Comparison of ENCODE assay signal across 1 fruit fly cellular context in genomic region chr3R:8787538-8788282, dm6.
TF ChIP-seq lines count a peak whose summit lies in the region.

No protein-coding gene starts in this region.

TF ChIP-seq in whole organism, embryonic, 481 proteins besides CTCF, POLR2A, EP300 and RAD21 (continued from another document):
- TF ChIP-seq Sin3A (optimal IDR thresholded peaks at IDR 0.05; lab: Kevin White, UChicago) (no peak), abd-A (tag; optimal IDR thresholded peaks at IDR 0.05; lab: Kevin White, UChicago) (no peak), cg (GFP tag; optimal IDR thresholded peaks at IDR 0.05; lab: Kevin White, UChicago) (no peak), seq (GFP tag; IDR thresholded peaks at IDR 0.05; lab: Robert Waterston, UW) (no peak), Blimp-1 (GFP tag; optimal IDR thresholded peaks at IDR 0.05; lab: Kevin White, UChicago) (peak; percentile 64), CG14860 (GFP tag; IDR thresholded peaks at IDR 0.05; lab: Robert Waterston, UW; ENCODE audit: partially characterized antibody) (no peak), trem (tag; optimal IDR thresholded peaks at IDR 0.05; lab: Kevin White, UChicago) (no peak), TFAM (GFP tag; optimal IDR thresholded peaks at IDR 0.05; lab: Kevin White, UChicago) (no peak), Tbp (GFP tag; optimal IDR thresholded peaks at IDR 0.05; lab: Kevin White, UChicago) (no peak), CG7963 (GFP tag; IDR thresholded peaks at IDR 0.05; lab: Robert Waterston, UW; ENCODE audit: partially characterized antibody) (no peak), Awh (GFP tag; IDR thresholded peaks at IDR 0.05; lab: Robert Waterston, UW) (0 out of 2 replicates have a peak, but pooled peaks have one; percentile 22), en (GFP tag; optimal IDR thresholded peaks at IDR 0.05; lab: Kevin White, UChicago) (no peak), CG11504 (tag; optimal IDR thresholded peaks at IDR 0.05; lab: Kevin White, UChicago) (peak; percentile 57), Pdp1 (GFP tag; optimal IDR thresholded peaks at IDR 0.05; lab: Kevin White, UChicago) (peak in 1 of 2 experiments; percentile 58), Hr51 (GFP tag; optimal IDR thresholded peaks at IDR 0.05; lab: Kevin White, UChicago) (no peak), cato (GFP tag; optimal IDR thresholded peaks at IDR 0.05; lab: Kevin White, UChicago; ENCODE audit: borderline replicate concordance) (no peak), ssp (GFP tag; IDR thresholded peaks at IDR 0.05; lab: Robert Waterston, UW) (no peak), nmo (GFP tag; optimal IDR thresholded peaks at IDR 0.05; lab: Kevin White, UChicago) (peak; percentile 29), CG3065 (GFP tag; optimal IDR thresholded peaks at IDR 0.05; lab: Kevin White, UChicago) (no peak), CG18262 (tag; optimal IDR thresholded peaks at IDR 0.05; lab: Kevin White, UChicago) (peak; percentile 25), Ets97D (GFP tag; optimal IDR thresholded peaks at IDR 0.05; lab: Kevin White, UChicago) (no peak), CoRest (tag; optimal IDR thresholded peaks at IDR 0.05; lab: Kevin White, UChicago) (no peak), salm (tag; optimal IDR thresholded peaks at IDR 0.05; lab: Kevin White, UChicago) (no peak), Bteb2 (GFP tag; optimal IDR thresholded peaks at IDR 0.05; lab: Kevin White, UChicago) (no peak), Abd-B (GFP tag; optimal IDR thresholded peaks at IDR 0.05; lab: Kevin White, UChicago) (no peak), CG8765 (GFP tag; IDR thresholded peaks at IDR 0.05; lab: Robert Waterston, UW) (no peak), az2 (GFP tag; optimal IDR thresholded peaks at IDR 0.05; lab: Kevin White, UChicago) (no peak), vvl (GFP tag; IDR thresholded peaks at IDR 0.05; lab: Robert Waterston, UW) (peak; percentile 64; the same call in 1 of the 2 replicates), CG31441 (GFP tag; IDR thresholded peaks at IDR 0.05; lab: Robert Waterston, UW) (peak; percentile 52; the same call in 1 of the 2 replicates), CG15479 (GFP tag; optimal IDR thresholded peaks at IDR 0.05; lab: Kevin White, UChicago) (no peak), CG17385 (GFP tag; optimal IDR thresholded peaks at IDR 0.05; lab: Kevin White, UChicago) (no peak), lola (GFP tag; optimal IDR thresholded peaks at IDR 0.05; lab: Kevin White, UChicago) (no peak), CG7271 (tag; optimal IDR thresholded peaks at IDR 0.05; lab: Kevin White, UChicago) (no peak), Antp (GFP tag; optimal IDR thresholded peaks at IDR 0.05; lab: Kevin White, UChicago) (no peak), sna (GFP tag; IDR thresholded peaks at IDR 0.05; lab: Robert Waterston, UW; ENCODE audit: partially characterized antibody) (no peak), ato (GFP tag; IDR thresholded peaks at IDR 0.05; lab: Robert Waterston, UW; ENCODE audit: partially characterized antibody) (no peak), dmrt99B (tag; optimal IDR thresholded peaks at IDR 0.05; lab: Kevin White, UChicago) (peak; percentile 30), Kr (GFP tag; optimal IDR thresholded peaks at IDR 0.05; lab: Kevin White, UChicago) (no peak), CG10979 (tag; optimal IDR thresholded peaks at IDR 0.05; lab: Kevin White, UChicago) (peak; percentile 44), Ravus (GFP tag; IDR thresholded peaks at IDR 0.05; lab: Robert Waterston, UW) (no peak), D19A (tag; optimal IDR thresholded peaks at IDR 0.05; lab: Kevin White, UChicago) (no peak), CG17568 (GFP tag; optimal IDR thresholded peaks at IDR 0.05; lab: Kevin White, UChicago) (no peak), gro (GFP tag; optimal IDR thresholded peaks at IDR 0.05; lab: Kevin White, UChicago) (no peak), gsb (GFP tag; IDR thresholded peaks at IDR 0.05; lab: Robert Waterston, UW) (no peak), dan (GFP tag; IDR thresholded peaks at IDR 0.05; lab: Robert Waterston, UW) (no peak)
